Worm (Caenorhabditis elegans): ENCODE measurements around the gene nra-3.

nra-3 gene

DNA sequence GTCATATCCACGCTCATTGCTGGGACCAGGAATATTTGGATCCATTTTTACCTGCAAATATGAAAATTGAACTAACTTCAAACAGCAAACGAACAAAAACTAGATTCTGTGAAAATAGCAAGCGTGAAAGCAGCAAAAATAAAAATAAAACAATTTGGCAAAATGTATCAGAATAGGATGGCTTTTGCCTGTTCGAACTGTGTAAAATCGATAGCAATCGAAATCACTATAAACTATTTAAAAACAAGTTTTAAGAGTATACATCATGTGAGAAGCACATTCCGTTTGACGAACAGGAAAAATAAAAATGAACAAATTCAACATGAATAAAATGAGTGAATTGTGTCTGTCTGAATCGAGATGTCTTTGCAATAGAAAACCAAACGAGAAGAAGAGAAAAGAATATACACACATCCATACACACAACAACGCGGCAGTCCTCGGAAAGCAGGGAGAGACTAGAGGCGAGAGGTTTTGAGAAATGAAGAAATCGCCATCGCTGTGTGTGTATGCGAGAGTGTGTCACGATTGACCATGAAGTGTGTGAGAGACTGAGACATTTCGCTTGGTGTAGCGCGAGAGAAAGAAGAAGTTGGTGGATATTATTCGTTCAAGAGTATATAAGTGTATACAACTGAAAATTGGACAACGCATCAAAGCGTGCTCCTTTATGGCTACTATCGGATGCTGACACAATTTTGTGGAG, 31.7 kb downstream of the nra-3 start, which contains the start of gene phf-34:
Gene phf-34, minus strand, starts transcription at position 51 of the 706 bp plus-strand sequence.
- TF ChIP-seq mab-5 (tag; optimal IDR thresholded peaks at IDR 0.05) (peak; percentile 12), ceh-82 (tag; optimal IDR thresholded peaks at IDR 0.05) (no peak), nhr-129 (tag; optimal IDR thresholded peaks at IDR 0.05) (peak; percentile 84), C34F6.9 (tag; optimal IDR thresholded peaks at IDR 0.05) (peak; percentile 65), nhr-12 (tag; optimal IDR thresholded peaks at IDR 0.05) (no peak), crh-2 (tag; optimal IDR thresholded peaks at IDR 0.05) (peak; percentile 67), fos-1 (tag; optimal IDR thresholded peaks at IDR 0.05) (peak; percentile 33), sma-3 (GFP tag; optimal IDR thresholded peaks at IDR 0.05) (no peak), sma-9 (GFP tag; optimal IDR thresholded peaks at IDR 0.05) (peak; percentile 35), sma-9 (tag; optimal IDR thresholded peaks at IDR 0.05) (no peak), lsy-2 (tag; optimal IDR thresholded peaks at IDR 0.05) (peak in 1 of 2 experiments; percentile 58), F13H6.1 (tag; optimal IDR thresholded peaks at IDR 0.05) (peak; percentile 71), lin-11 (tag; optimal IDR thresholded peaks at IDR 0.05) (peak; percentile 9), zag-1 (tag; optimal IDR thresholded peaks at IDR 0.05) (peak; percentile 66), mdl-1 (tag; optimal IDR thresholded peaks at IDR 0.05) (peak in 1 of 2 experiments; percentile 17), lin-13 (GFP tag; optimal IDR thresholded peaks at IDR 0.05) (peak; percentile 37), dmd-4 (tag; optimal IDR thresholded peaks at IDR 0.05) (no peak), nhr-23 (tag; optimal IDR thresholded peaks at IDR 0.05) (no peak), nhr-21 (tag; optimal IDR thresholded peaks at IDR 0.05) (peak; percentile 17), nhr-25 (tag; optimal IDR thresholded peaks at IDR 0.05) (peak; percentile 49), unc-55 (GFP tag; optimal IDR thresholded peaks at IDR 0.05) (peak; percentile 76)

DNA sequence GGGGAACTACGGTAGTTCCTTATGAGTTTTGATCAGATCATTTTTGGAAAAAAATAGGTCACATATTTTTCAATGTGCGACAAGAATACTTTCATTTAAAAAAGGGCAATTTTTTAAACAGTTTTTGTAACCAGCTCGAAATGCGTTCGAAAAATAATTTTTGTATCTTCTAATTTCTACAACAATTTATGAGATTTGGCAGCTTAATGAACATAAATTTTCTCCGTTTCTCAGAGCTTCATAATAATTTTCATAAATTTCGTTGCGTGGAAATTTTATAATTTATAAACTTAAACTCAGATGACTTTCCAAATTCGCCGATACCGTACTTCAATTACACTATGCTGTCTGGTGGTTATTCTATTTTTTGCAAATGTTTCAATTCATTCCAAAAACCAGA, 36.4 kb downstream of the nra-3 start, which contains the start of gene F21G4.3:
Gene F21G4.3, plus strand, starts transcription at position 301 of the 400 bp plus-strand sequence.
- TF ChIP-seq unc-39 (tag; optimal IDR thresholded peaks at IDR 0.05), result no peak
- TF ChIP-seq F13H6.1 (tag; optimal IDR thresholded peaks at IDR 0.05), result no peak
- no peak for TF ChIP-seq ceh-16 (tag; optimal IDR thresholded peaks at IDR 0.05)
- no peak for TF ChIP-seq dmd-4 (tag; optimal IDR thresholded peaks at IDR 0.05)
- TF ChIP-seq lin-11 (tag; optimal IDR thresholded peaks at IDR 0.05), result no peak

DNA sequence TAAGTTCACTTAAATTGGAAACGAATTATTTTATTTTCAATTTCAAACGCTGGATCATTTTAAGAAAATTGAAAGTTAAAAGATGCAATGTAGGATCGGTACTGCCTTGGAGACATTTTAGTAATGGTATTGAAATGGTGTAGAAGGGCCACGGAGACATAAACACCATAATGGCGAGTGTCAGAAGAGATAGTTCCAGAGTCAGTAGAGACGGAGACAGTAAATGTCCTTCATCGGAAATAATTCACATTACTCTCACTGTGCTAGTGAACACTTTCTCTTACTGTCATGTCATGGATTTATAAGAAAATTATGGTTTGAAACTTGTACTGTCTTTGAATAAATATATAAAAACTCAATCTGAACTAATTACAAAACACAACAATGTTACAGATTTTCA, 38.2 kb downstream of the nra-3 start:
- TF ChIP-seq lin-11 (tag; optimal IDR thresholded peaks at IDR 0.05) (no peak), blmp-1 (tag; optimal IDR thresholded peaks at IDR 0.05; ENCODE audit: insufficient read depth) (peak; percentile 76), dmd-4 (tag; optimal IDR thresholded peaks at IDR 0.05) (no peak), ceh-82 (tag; optimal IDR thresholded peaks at IDR 0.05) (no peak), crh-2 (tag; optimal IDR thresholded peaks at IDR 0.05) (no peak)

DNA sequence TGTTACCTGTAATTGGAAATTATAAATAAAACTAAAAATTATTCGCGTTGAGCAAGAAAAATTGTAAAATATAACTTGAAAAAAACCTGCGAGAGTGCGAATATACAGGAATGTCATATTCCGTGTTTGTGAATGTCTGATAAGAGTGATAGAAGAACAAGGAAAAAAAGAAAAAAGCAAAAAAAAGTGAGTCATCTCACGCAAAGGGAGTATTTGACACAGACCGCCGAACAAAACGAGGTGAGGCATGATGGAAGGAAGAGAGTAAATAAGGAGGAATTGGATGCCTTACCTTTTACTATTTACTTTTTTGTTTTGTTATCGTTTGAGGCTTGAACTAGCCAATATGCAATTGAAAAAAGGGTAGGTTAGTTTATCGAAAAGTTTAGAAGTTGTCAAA, 38.9 kb downstream of the nra-3 start, which contains the start of gene F21G4.1:
Gene F21G4.1, minus strand, starts transcription at position 6 of the 400 bp plus-strand sequence.
- TF ChIP-seq ZK546.5 (tag; optimal IDR thresholded peaks at IDR 0.05), result no peak
- no peak for TF ChIP-seq snpc-4 (tag; optimal IDR thresholded peaks at IDR 0.05)
- peak; percentile 97 for TF ChIP-seq fos-1 (tag; optimal IDR thresholded peaks at IDR 0.05)
- peak; percentile 17 for TF ChIP-seq crh-2 (tag; optimal IDR thresholded peaks at IDR 0.05)
- TF ChIP-seq ama-1 (optimal IDR thresholded peaks at IDR 0.05), result no peak

DNA sequence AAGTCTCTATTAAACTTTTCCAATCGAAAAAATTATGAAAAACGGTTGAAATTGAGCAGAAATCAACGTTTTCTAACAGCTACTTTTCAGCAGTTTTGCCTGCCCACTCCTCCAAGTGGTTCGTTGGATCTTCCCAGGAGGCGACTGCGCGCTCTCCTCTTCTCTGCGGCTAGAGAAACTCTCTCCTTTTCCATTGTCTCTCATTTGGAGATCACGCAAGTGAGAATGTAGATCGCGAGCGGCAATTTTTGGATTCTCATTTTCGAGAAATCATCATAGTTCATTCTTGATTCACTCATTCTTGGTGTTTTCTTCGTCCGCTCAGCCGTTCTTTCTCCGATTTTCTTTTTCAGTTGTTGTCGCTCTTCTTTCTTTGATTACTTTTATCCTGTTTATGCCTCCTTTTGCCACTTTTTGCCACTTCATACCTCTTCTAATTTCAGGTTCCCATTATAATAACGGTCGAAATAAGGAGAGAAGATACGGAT, 47.4 kb downstream of the nra-3 start, which contains the start of gene mrp-4:
Gene mrp-4, plus strand, starts transcription at position 438 of the 488 bp plus-strand sequence.
- TF ChIP-seq skn-1 (tag; optimal IDR thresholded peaks at IDR 0.05) (no peak), zag-1 (tag; optimal IDR thresholded peaks at IDR 0.05) (no peak), lin-39 (tag; optimal IDR thresholded peaks at IDR 0.05) (no peak), egl-27 (tag; optimal IDR thresholded peaks at IDR 0.05) (no peak), peb-1 (tag; optimal IDR thresholded peaks at IDR 0.05) (no peak), nhr-25 (tag; optimal IDR thresholded peaks at IDR 0.05) (no peak), lin-13 (GFP tag; optimal IDR thresholded peaks at IDR 0.05) (no peak), unc-62 (GFP tag; optimal IDR thresholded peaks at IDR 0.05) (no peak), nhr-11 (tag; optimal IDR thresholded peaks at IDR 0.05) (no peak), nhr-10 (tag; optimal IDR thresholded peaks at IDR 0.05) (no peak), mab-5 (tag; optimal IDR thresholded peaks at IDR 0.05) (no peak), nhr-23 (tag; optimal IDR thresholded peaks at IDR 0.05) (no peak), nhr-12 (tag; optimal IDR thresholded peaks at IDR 0.05) (no peak)
